Fruit fly (Drosophila melanogaster) whole organism, embryonic: ENCODE results near the gene CAH6.

Source experiments
- Blimp-1 ChIP-seq: fragments of 200-800 bp; sonication (Bioruptor generic); optimal IDR thresholded peaks from 3 replicates; lab custom pipeline; 2018; ENCODE audit warnings: missing biosample characterization, missing genetic modification characterization, mild to moderate bottlenecking, moderate library complexity, missing genetic modification reagents
- CG10321 ChIP-seq: fragments of 200-800 bp; sonication (Bioruptor generic); IDR thresholded peaks from 2 replicates; pipeline ENCODE4 v1.3.6; 2022; ENCODE audit warnings: missing biosample characterization, missing genetic modification characterization
- CG11085 ChIP-seq: fragments of 200-800 bp; sonication (Bioruptor generic); IDR thresholded peaks from 2 replicates; pipeline ENCODE4 v1.3.6; 2022; ENCODE audit warnings: missing biosample characterization, missing genetic modification characterization
- CG12942 ChIP-seq: fragments of 200-800 bp; sonication (Bioruptor generic); optimal IDR thresholded peaks from 3 replicates; lab custom pipeline; 2016; ENCODE audit warnings: missing biosample characterization, missing genetic modification characterization
- CG14860 ChIP-seq: fragments of 200-800 bp; sonication (Bioruptor generic); IDR thresholded peaks from 3 replicates; pipeline ENCODE4 v1.3.6; 2022; ENCODE audit warnings: missing biosample characterization, missing genetic modification characterization; ENCODE audit not compliant: partially characterized antibody
- CG15601 ChIP-seq: fragments of 200-800 bp; sonication (Bioruptor generic); optimal IDR thresholded peaks from 3 replicates; lab custom pipeline; 2019; ENCODE audit warnings: missing biosample characterization, mild to moderate bottlenecking, missing genetic modification characterization, moderate library complexity
- CG1602 ChIP-seq: fragments of 200-800 bp; sonication (Bioruptor generic); optimal IDR thresholded peaks from 3 replicates; lab custom pipeline; 2016; ENCODE audit warnings: missing biosample characterization, missing genetic modification characterization
- CG16863 ChIP-seq: fragments of 200-800 bp; sonication (Bioruptor generic); optimal IDR thresholded peaks from 3 replicates; lab custom pipeline; 2016; ENCODE audit warnings: missing biosample characterization, missing genetic modification characterization
- CG17186 ChIP-seq: fragments of 200-800 bp; sonication (Bioruptor generic); optimal IDR thresholded peaks from 3 replicates; lab custom pipeline; 2017; ENCODE audit warnings: missing biosample characterization, missing genetic modification reagents, missing genetic modification characterization
- CG2129 ChIP-seq: fragments of 200-800 bp; sonication (Bioruptor generic); IDR thresholded peaks from 2 replicates; pipeline ENCODE4 v1.3.6; 2022; ENCODE audit warnings: missing biosample characterization, missing genetic modification characterization; ENCODE audit not compliant: partially characterized antibody
- CG30403 ChIP-seq: fragments of 200-800 bp; sonication (Bioruptor generic); optimal IDR thresholded peaks from 3 replicates; lab custom pipeline; 2016; ENCODE audit warnings: missing biosample characterization, missing genetic modification characterization
- CG7357 ChIP-seq: fragments of 200-800 bp; sonication (Bioruptor generic); IDR thresholded peaks from 3 replicates; pipeline ENCODE4 v1.3.6; 2022; ENCODE audit warnings: missing biosample characterization, missing genetic modification characterization
- CG7839 ChIP-seq: fragments of 200-800 bp; sonication (Bioruptor generic); optimal IDR thresholded peaks from 3 replicates; lab custom pipeline; 2018; ENCODE audit warnings: missing biosample characterization, mild to moderate bottlenecking, missing genetic modification characterization, moderate library complexity
- CG7963 ChIP-seq: fragments of 200-800 bp; sonication (Bioruptor generic); IDR thresholded peaks from 3 replicates; pipeline ENCODE4 v1.3.6; 2022; ENCODE audit warnings: missing biosample characterization, missing genetic modification characterization; ENCODE audit not compliant: partially characterized antibody
- CG8290 ChIP-seq, 3 experiments: fragments of 200-800 bp; sonication (Bioruptor generic); optimal IDR thresholded peaks; 2 replicates each; lab custom pipeline; 2016 to 2019; ENCODE audit warnings: missing biosample characterization in 3 of 3, missing genetic modification characterization in 3 of 3, mild to moderate bottlenecking in 2 of 3, moderate library complexity in 1 of 3
- CG9215 ChIP-seq: fragments of 200-800 bp; sonication (Bioruptor generic); IDR thresholded peaks from 2 replicates; pipeline ENCODE4 v1.3.6; 2022; ENCODE audit warnings: missing biosample characterization, missing genetic modification characterization
- CkIIα-i1 ChIP-seq: fragments of 200-800 bp; sonication (Bioruptor generic); IDR thresholded peaks from 2 replicates; pipeline ENCODE4 v1.3.6; 2022; ENCODE audit warnings: missing biosample characterization, missing genetic modification characterization
- Dp ChIP-seq: fragments of 200-800 bp; sonication (Bioruptor generic); optimal IDR thresholded peaks from 2 replicates; lab custom pipeline; 2018; ENCODE audit warnings: missing biosample characterization, mild to moderate bottlenecking, missing genetic modification characterization, moderate library complexity
- Drgx ChIP-seq: fragments of 200-800 bp; sonication (Bioruptor generic); IDR thresholded peaks from 2 replicates; pipeline ENCODE4 v1.3.6; 2022; ENCODE audit warnings: missing biosample characterization, missing genetic modification characterization
- Ets65A ChIP-seq: fragments of 200-800 bp; sonication (Bioruptor generic); peaks from one replicate; lab custom pipeline; 2016; ENCODE audit warnings: missing biosample characterization, missing genetic modification characterization
- Hmr ChIP-seq: fragments of 200-800 bp; sonication (Bioruptor generic); optimal IDR thresholded peaks from 3 replicates; lab custom pipeline; 2017; ENCODE audit warnings: mild to moderate bottlenecking, missing biosample characterization, missing genetic modification reagents, missing genetic modification characterization
- Lpt ChIP-seq: fragments of >200 bp; optimal IDR thresholded peaks from 2 replicates; lab custom pipeline; 2018; ENCODE audit warnings: missing biosample characterization, missing genetic modification characterization
- NK7.1 ChIP-seq: fragments of 200-800 bp; sonication (Bioruptor generic); optimal IDR thresholded peaks from 3 replicates; lab custom pipeline; 2016; ENCODE audit warnings: missing biosample characterization, missing genetic modification characterization
- Neu2 ChIP-seq: fragments of 200-800 bp; sonication (Bioruptor generic); optimal IDR thresholded peaks from 3 replicates; lab custom pipeline; 2016; ENCODE audit warnings: missing biosample characterization, missing genetic modification characterization, borderline replicate concordance
- Oli ChIP-seq: fragments of 200-800 bp; sonication (Bioruptor generic); optimal IDR thresholded peaks from 2 replicates; lab custom pipeline; 2018; ENCODE audit warnings: missing biosample characterization, mild to moderate bottlenecking, missing genetic modification characterization, moderate library complexity
- Optix ChIP-seq: fragments of 200-800 bp; sonication (Bioruptor generic); IDR thresholded peaks from 3 replicates; pipeline ENCODE4 v1.3.6; 2022; ENCODE audit warnings: missing biosample characterization, missing genetic modification characterization
- Ssrp ChIP-seq: fragments of 200-800 bp; sonication (Bioruptor generic); optimal IDR thresholded peaks from 2 replicates; lab custom pipeline; 2018; ENCODE audit warnings: missing biosample characterization, mild to moderate bottlenecking, missing genetic modification characterization, moderate library complexity
- ac ChIP-seq: fragments of 200-800 bp; sonication (Bioruptor generic); optimal IDR thresholded peaks from 3 replicates; lab custom pipeline; 2017; ENCODE audit warnings: missing biosample characterization, mild to moderate bottlenecking, missing genetic modification characterization
- cad ChIP-seq: fragments of >200 bp; optimal IDR thresholded peaks from 2 replicates; lab custom pipeline; 2017; ENCODE audit warnings: missing biosample characterization, missing genetic modification characterization
- caup ChIP-seq: fragments of 200-800 bp; sonication (Bioruptor generic); optimal IDR thresholded peaks from 3 replicates; lab custom pipeline; 2017; ENCODE audit warnings: missing biosample characterization, mild to moderate bottlenecking, missing genetic modification characterization, moderate library complexity; ENCODE audit not compliant: severe bottlenecking
- dm ChIP-seq: fragments of 200-800 bp; sonication (Bioruptor generic); optimal IDR thresholded peaks from 3 replicates; lab custom pipeline; 2016; ENCODE audit warnings: missing biosample characterization, missing genetic modification characterization
- ems ChIP-seq: fragments of 200-800 bp; sonication (Bioruptor generic); optimal IDR thresholded peaks from 3 replicates; lab custom pipeline; 2016; ENCODE audit warnings: missing biosample characterization, missing genetic modification characterization
- hkb ChIP-seq, 2 experiments: fragments of 200-800 bp in 1 of 2; fragments of >200 bp in 1 of 2; sonication (Bioruptor generic) in 1 of 2; IDR thresholded peaks in 1 of 2; optimal IDR thresholded peaks in 1 of 2; 2 replicates each; pipeline versions ENCODE4 v1.3.6 to Lab custom; 2017 to 2022; ENCODE audit warnings: missing biosample characterization in 1 of 2, missing genetic modification characterization in 1 of 2
- jumu ChIP-seq: fragments of 200-800 bp; sonication (Bioruptor generic); optimal IDR thresholded peaks from 3 replicates; lab custom pipeline; 2016; ENCODE audit warnings: missing biosample characterization, missing genetic modification characterization
- mirr ChIP-seq: fragments of 200-800 bp; sonication (Bioruptor generic); optimal IDR thresholded peaks from 3 replicates; lab custom pipeline; 2018; ENCODE audit warnings: missing biosample characterization, mild to moderate bottlenecking, missing genetic modification characterization
- nerfin-1 ChIP-seq: fragments of 200-800 bp; sonication (Bioruptor generic); optimal IDR thresholded peaks from 3 replicates; lab custom pipeline; 2019; ENCODE audit warnings: missing biosample characterization, mild to moderate bottlenecking, missing genetic modification characterization, moderate library complexity
- pum ChIP-seq: fragments of 200-800 bp; sonication (Bioruptor generic); optimal IDR thresholded peaks from 2 replicates; lab custom pipeline; 2016; ENCODE audit warnings: missing biosample characterization, missing genetic modification characterization
- row ChIP-seq: fragments of 200-800 bp; sonication (Bioruptor generic); IDR thresholded peaks from 3 replicates; pipeline ENCODE4 v1.3.6; 2022; ENCODE audit warnings: missing biosample characterization, missing genetic modification characterization
- run ChIP-seq: fragments of 200-800 bp; sonication (Bioruptor generic); optimal IDR thresholded peaks from 3 replicates; lab custom pipeline; 2018; ENCODE audit warnings: missing biosample characterization, mild to moderate bottlenecking, missing genetic modification characterization
- slou ChIP-seq: fragments of 200-800 bp; sonication (Bioruptor generic); optimal IDR thresholded peaks from 3 replicates; lab custom pipeline; 2016; ENCODE audit warnings: missing biosample characterization, missing genetic modification characterization
- sr ChIP-seq: fragments of 200-800 bp; sonication (Bioruptor generic); IDR thresholded peaks from 3 replicates; pipeline ENCODE4 v1.3.6; 2022; ENCODE audit warnings: missing biosample characterization, missing genetic modification characterization
- tap ChIP-seq: fragments of 200-800 bp; optimal IDR thresholded peaks from 3 replicates; lab custom pipeline; 2019; ENCODE audit warnings: missing biosample characterization, mild to moderate bottlenecking, missing genetic modification characterization, moderate library complexity

CAH6 gene

dm6 chr3R:31270783-31271427 is 13.5 kb downstream of the CAH6 start (continued):
- TF ChIP-seq ems (GFP tag; lab: Kevin White, UChicago) (no peak), cad (GFP tag; lab: Kevin White, UChicago) (no peak), hkb (optimal IDR thresholded peaks at IDR 0.05; lab: Kevin White, UChicago) (no peak), hkb (GFP tag; IDR thresholded peaks at IDR 0.05; lab: Robert Waterston, UW) (0 out of 2 replicates have a peak, but pooled peaks have one; percentile 20), CG8290 (GFP tag; optimal IDR thresholded peaks at IDR 0.05; lab: Kevin White, UChicago) (peak; percentile 83), CG8290 (tag; optimal IDR thresholded peaks at IDR 0.05; lab: Kevin White, UChicago) (peak in 1 of 2 experiments; percentile 72), CG12942 (GFP tag; lab: Kevin White, UChicago) (no peak), CG1602 (GFP tag; lab: Kevin White, UChicago) (no peak), CG7357 (GFP tag; lab: Robert Waterston, UW) (0 out of 3 replicates have a peak, but pooled peaks have one; percentile 13), CG11085 (no peak), Optix (GFP tag; lab: Robert Waterston, UW) (no peak), Oli (tag; lab: Kevin White, UChicago) (no peak), nerfin-1 (no peak), CG7839 (tag; lab: Kevin White, UChicago) (peak; percentile 6), jumu (GFP tag; lab: Kevin White, UChicago) (no peak), sr (GFP tag; lab: Robert Waterston, UW) (no peak), CG16863 (no peak), CkIIα-i1 (GFP tag; lab: Robert Waterston, UW) (no peak), dm (GFP tag; lab: Kevin White, UChicago) (no peak), CG17186 (GFP tag; lab: Kevin White, UChicago) (no peak), CG14860 (no peak), Dp (GFP tag; lab: Kevin White, UChicago) (no peak), CG7963 (no peak), Ssrp (tag; lab: Kevin White, UChicago) (no peak), Hmr (GFP tag; lab: Kevin White, UChicago) (peak; percentile 28), CG30403 (no peak), CG2129 (no peak), Neu2 (no peak), Blimp-1 (GFP tag; lab: Kevin White, UChicago) (no peak), CG10321 (GFP tag; lab: Robert Waterston, UW) (no peak), pum (no peak)

- no peak for TF ChIP-seq Optix (GFP tag; lab: Robert Waterston, UW)
These were observed 28.4 kb downstream of the CAH6 start for dm6 chr3R:31285791-31286190.

dm6 chr3R:31287522-31287921 is 30.1 kb downstream of the CAH6 start:
- TF ChIP-seq CG9215 = no peak
- TF ChIP-seq Lpt = no peak
- peak; percentile 36; the same call in 1 of the 2 replicates for TF ChIP-seq Drgx (GFP tag; lab: Robert Waterston, UW)
- peak; percentile 13 for TF ChIP-seq mirr (GFP tag; lab: Kevin White, UChicago)
- no peak for TF ChIP-seq NK7.1 (GFP tag; lab: Kevin White, UChicago)
- TF ChIP-seq row = no peak
- TF ChIP-seq slou (GFP tag; lab: Kevin White, UChicago) = no peak
- TF ChIP-seq CG15601 (tag; lab: Kevin White, UChicago) = peak; percentile 63
- TF ChIP-seq run = no peak
- TF ChIP-seq ac (GFP tag; lab: Kevin White, UChicago) = no peak
- peak; percentile 50 for TF ChIP-seq caup (GFP tag; lab: Kevin White, UChicago)
- TF ChIP-seq cad (GFP tag; lab: Kevin White, UChicago) = no peak
- no peak for TF ChIP-seq tap (tag; lab: Kevin White, UChicago)
- peak; percentile 75 for TF ChIP-seq Ets65A (GFP tag; lab: Kevin White, UChicago)
